Worm (Caenorhabditis elegans) whole organism, L4 larva: ENCODE results near the gene dnj-26.

Experiments
- ama-1 ChIP-seq: fragments of 150-350 bp; optimal IDR thresholded peaks from 2 replicates; lab custom pipeline; 2014; ENCODE audit warnings: inconsistent platforms, mixed read lengths
- attf-4 ChIP-seq: sonication (generic microtip); optimal IDR thresholded peaks from 3 replicates; lab custom pipeline; 2017; ENCODE audit warnings: missing biosample characterization, missing genetic modification characterization
- ceh-32 ChIP-seq: sonication (generic microtip); optimal IDR thresholded peaks from 2 replicates; lab custom pipeline; 2016; ENCODE audit warnings: mild to moderate bottlenecking, missing genetic modification characterization, missing compliant biosample characterization; ENCODE audit not compliant: poor library complexity
- ces-1 ChIP-seq: fragments of 150-350 bp; sonication (generic microtip); optimal IDR thresholded peaks from 4 replicates; lab custom pipeline; 2014; ENCODE audit warnings: missing biosample characterization, missing genetic modification reagents, missing genetic modification characterization
- dve-1 ChIP-seq: sonication (generic microtip); optimal IDR thresholded peaks from 2 replicates; lab custom pipeline; 2017; ENCODE audit warnings: antibody characterized with exemption, mild to moderate bottlenecking, missing genetic modification characterization, missing compliant biosample characterization; ENCODE audit not compliant: insufficient read depth
- hmg-1.1 ChIP-seq: fragments of 200-800 bp; sonication (Bioruptor generic); IDR thresholded peaks from 2 replicates; pipeline ENCODE4 v1.3.6; 2022; ENCODE audit warnings: missing genetic modification reagents, missing genetic modification characterization, missing compliant biosample characterization
- lin-13 ChIP-seq: fragments of 150-350 bp; optimal IDR thresholded peaks from 2 replicates; lab custom pipeline; 2014; ENCODE audit warnings: missing biosample characterization, missing genetic modification reagents, missing genetic modification characterization
- lsy-2 ChIP-seq, 2 experiments: fragments of 150-350 bp in 1 of 2; sonication (generic microtip) in 1 of 2; optimal IDR thresholded peaks; 2 replicates each; lab custom pipeline; 2014 to 2017; ENCODE audit warnings: missing biosample characterization in 2 of 2, missing genetic modification characterization in 2 of 2
- mdl-1 ChIP-seq, 2 experiments: fragments of 150-350 bp in 1 of 2; sonication (generic microtip) in 1 of 2; optimal IDR thresholded peaks; 2 replicates each; lab custom pipeline; 2014 to 2017; ENCODE audit warnings: missing biosample characterization in 2 of 2, missing genetic modification characterization in 2 of 2
- nhr-11 ChIP-seq: fragments of 150-350 bp; optimal IDR thresholded peaks from 2 replicates; lab custom pipeline; 2014; ENCODE audit warnings: missing biosample characterization, missing genetic modification characterization
- unc-62 ChIP-seq, 3 experiments: fragments of 150-350 bp in 1 of 3; sonication (generic microtip); optimal IDR thresholded peaks in 2 of 3; peaks in 1 of 3; 1 replicate in 1 of 3; 2 replicates in 2 of 3; lab custom pipeline; 2014 to 2017; ENCODE audit warnings: missing biosample characterization in 3 of 3, missing genetic modification characterization in 3 of 3, missing genetic modification reagents in 3 of 3, missing genotype in 1 of 3
- zfp-2 ChIP-seq: sonication (generic microtip); optimal IDR thresholded peaks from 2 replicates; lab custom pipeline; 2016; ENCODE audit warnings: mild to moderate bottlenecking, missing genetic modification characterization, missing compliant biosample characterization
- ztf-11 ChIP-seq: fragments of 150-350 bp; optimal IDR thresholded peaks from 2 replicates; lab custom pipeline; 2014; ENCODE audit warnings: missing biosample characterization, missing genetic modification characterization

DNA sequence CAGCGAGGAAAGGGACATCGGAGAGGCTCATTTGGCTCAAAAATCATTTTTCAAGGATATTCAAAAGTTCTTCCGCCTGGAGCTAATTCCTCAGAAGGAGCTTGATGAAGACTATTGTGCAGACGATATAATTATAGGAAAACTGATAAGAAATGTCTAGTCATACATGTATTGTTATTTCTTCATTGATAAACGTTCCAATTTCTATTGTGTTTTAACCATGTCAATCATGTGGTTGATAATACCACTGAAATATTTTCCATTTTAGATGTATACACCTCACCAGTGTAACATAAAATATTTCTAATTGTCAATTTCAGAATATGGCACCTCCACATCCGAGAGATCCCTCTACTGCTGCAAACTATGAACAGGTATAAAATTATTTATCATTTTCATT lies 26.9 kb upstream of the dnj-26 start, which contains the start of gene ltah-1.1:
- no peak for TF ChIP-seq ama-1
- TF ChIP-seq hmg-1.1 (GFP tag; lab: Robert Waterston, UW): no peak
- TF ChIP-seq ceh-32 (tag; lab: Kevin White, UChicago): no peak
- TF ChIP-seq nhr-11: no peak
- TF ChIP-seq mdl-1 (tag; optimal IDR thresholded peaks at IDR 0.05; lab: Kevin White, UChicago): no peak
- no peak for TF ChIP-seq unc-62 (GFP tag; optimal IDR thresholded peaks at IDR 0.05 in 1 of 2; lab: Kevin White, UChicago)
- no peak for TF ChIP-seq unc-62 (tag; optimal IDR thresholded peaks at IDR 0.05; lab: Kevin White, UChicago)
- TF ChIP-seq attf-4 (tag; lab: Kevin White, UChicago): no peak
- TF ChIP-seq ces-1 (GFP tag; lab: Kevin White, UChicago): no peak
- TF ChIP-seq dve-1 (tag; lab: Kevin White, UChicago): peak; percentile 27
- TF ChIP-seq ztf-11 (tag; lab: Kevin White, UChicago): no peak
- TF ChIP-seq lin-13 (GFP tag; lab: Kevin White, UChicago): no peak
- no peak for TF ChIP-seq zfp-2 (tag; lab: Kevin White, UChicago)
- TF ChIP-seq lsy-2 (tag; optimal IDR thresholded peaks at IDR 0.05; lab: Kevin White, UChicago): no peak
